Fruit fly (Drosophila melanogaster): Measurements from ENCODE around the gene CG7362.

dm6 chr3R:14717712-14718097 lies 36.6 kb downstream of the CG7362 start:
- TF ChIP-seq psq (optimal IDR thresholded peaks at IDR 0.05) (no peak), ttk (optimal IDR thresholded peaks at IDR 0.05) (no peak), Myc (optimal IDR thresholded peaks at IDR 0.05) (no peak), Sin3A (optimal IDR thresholded peaks at IDR 0.05) (no peak)
